Worm (Caenorhabditis elegans) whole organism, L2 larva: ENCODE measurements around the gene T08D10.3.
A peak's percentile ranks its signal among the peaks of the same experiment; 100 is the strongest.
"Not testable (repeated sequence)": the region's sequence is repeated elsewhere in the genome, so short reads cannot be mapped to it uniquely, and the experiment has no call there.

Source experiments
- C34F6.9 ChIP-seq: fragments of 150-350 bp; optimal IDR thresholded peaks from 2 replicates; lab custom pipeline; 2014; ENCODE audit warnings: missing biosample characterization, missing genetic modification characterization
- F13H6.1 ChIP-seq: sonication (generic microtip); optimal IDR thresholded peaks from 2 replicates; lab custom pipeline; 2016; ENCODE audit warnings: missing genetic modification characterization, missing compliant biosample characterization
- Y55F3AM.14 ChIP-seq: fragments of 200-800 bp; sonication (Bioruptor generic); optimal IDR thresholded peaks from 2 replicates; lab custom pipeline; 2018; ENCODE audit warnings: mild to moderate bottlenecking, missing genetic modification characterization, missing compliant biosample characterization
- ZK546.5 ChIP-seq: sonication (generic microtip); optimal IDR thresholded peaks from 2 replicates; lab custom pipeline; 2017; ENCODE audit warnings: missing biosample characterization, missing genetic modification characterization
- blmp-1 ChIP-seq: sonication (generic microtip); optimal IDR thresholded peaks from 2 replicates; lab custom pipeline; 2017; ENCODE audit warnings: missing genetic modification characterization, mild to moderate bottlenecking, missing compliant biosample characterization, antibody characterized with exemption, moderate library complexity; ENCODE audit not compliant: insufficient read depth
- crh-2 ChIP-seq: sonication (generic microtip); optimal IDR thresholded peaks from 2 replicates; lab custom pipeline; 2017; ENCODE audit warnings: missing biosample characterization, missing genetic modification characterization
- dmd-4 ChIP-seq: sonication (generic microtip); optimal IDR thresholded peaks from 2 replicates; lab custom pipeline; 2017; ENCODE audit warnings: missing biosample characterization, missing genetic modification characterization
- egl-27 ChIP-seq: sonication (generic microtip); optimal IDR thresholded peaks from 3 replicates; lab custom pipeline; 2017; ENCODE audit warnings: missing biosample characterization, missing genetic modification reagents, missing genetic modification characterization
- fos-1 ChIP-seq: fragments of 150-350 bp; optimal IDR thresholded peaks from 2 replicates; lab custom pipeline; 2014; ENCODE audit warnings: missing biosample characterization, missing genetic modification characterization
- lin-11 ChIP-seq: fragments of 150-350 bp; sonication (generic microtip); optimal IDR thresholded peaks from 2 replicates; lab custom pipeline; 2014; ENCODE audit warnings: missing biosample characterization, missing genetic modification characterization, inconsistent platforms, mixed read lengths
- lin-13 ChIP-seq: fragments of 150-350 bp; optimal IDR thresholded peaks from 2 replicates; lab custom pipeline; 2014; ENCODE audit warnings: missing biosample characterization, missing genetic modification reagents, missing genetic modification characterization
- lin-39 ChIP-seq: fragments of 150-350 bp; optimal IDR thresholded peaks from 2 replicates; lab custom pipeline; 2014; ENCODE audit warnings: missing biosample characterization, missing genetic modification reagents, missing genetic modification characterization
- mab-5 ChIP-seq: fragments of 150-350 bp; optimal IDR thresholded peaks from 2 replicates; lab custom pipeline; 2014; ENCODE audit warnings: missing biosample characterization, missing genetic modification characterization
- mbf-1 ChIP-seq: sonication (generic microtip); optimal IDR thresholded peaks from 2 replicates; lab custom pipeline; 2017; ENCODE audit warnings: missing biosample characterization, missing genetic modification characterization
- mdl-1 ChIP-seq, 2 experiments: fragments of 150-350 bp in 1 of 2; sonication (generic microtip) in 1 of 2; optimal IDR thresholded peaks; 2 replicates each; lab custom pipeline; 2017; ENCODE audit warnings: missing biosample characterization in 2 of 2, missing genetic modification characterization in 2 of 2
- nhr-10 ChIP-seq: sonication (generic microtip); optimal IDR thresholded peaks from 2 replicates; lab custom pipeline; 2017; ENCODE audit warnings: missing biosample characterization, missing genetic modification characterization
- nhr-11 ChIP-seq: fragments of 150-350 bp; optimal IDR thresholded peaks from 2 replicates; lab custom pipeline; 2014; ENCODE audit warnings: missing biosample characterization, missing genetic modification characterization
- nhr-12 ChIP-seq: fragments of 150-350 bp; optimal IDR thresholded peaks from 2 replicates; lab custom pipeline; 2014; ENCODE audit warnings: missing biosample characterization, missing genetic modification characterization
- nhr-129 ChIP-seq: fragments of 150-350 bp; optimal IDR thresholded peaks from 2 replicates; lab custom pipeline; 2014; ENCODE audit warnings: missing biosample characterization, missing genetic modification characterization
- nhr-21 ChIP-seq: fragments of 150-350 bp; optimal IDR thresholded peaks from 2 replicates; lab custom pipeline; 2014; ENCODE audit warnings: missing biosample characterization, missing genetic modification characterization
- nhr-25 ChIP-seq: fragments of 150-350 bp; sonication (generic microtip); optimal IDR thresholded peaks from 3 replicates; lab custom pipeline; 2014; ENCODE audit warnings: missing biosample characterization, missing genetic modification characterization
- nhr-77 ChIP-seq: fragments of 150-350 bp; optimal IDR thresholded peaks from 2 replicates; lab custom pipeline; 2014; ENCODE audit warnings: missing biosample characterization, missing genetic modification characterization
- sem-4 ChIP-seq: fragments of 150-350 bp; optimal IDR thresholded peaks from 2 replicates; lab custom pipeline; 2014; ENCODE audit warnings: missing biosample characterization, missing genetic modification reagents, missing genetic modification characterization
- skn-1 ChIP-seq: sonication (generic microtip); optimal IDR thresholded peaks from 2 replicates; lab custom pipeline; 2017; ENCODE audit warnings: missing biosample characterization, missing genetic modification characterization
- sma-3 ChIP-seq: sonication (generic microtip); optimal IDR thresholded peaks from 2 replicates; lab custom pipeline; 2016; ENCODE audit warnings: missing genetic modification reagents, missing genetic modification characterization, missing compliant biosample characterization
- sma-9 ChIP-seq, 2 experiments: fragments of 150-350 bp in 1 of 2; sonication (generic microtip) in 1 of 2; optimal IDR thresholded peaks; 2 replicates each; lab custom pipeline; 2014 to 2016; ENCODE audit warnings: missing genetic modification characterization in 2 of 2, mild to moderate bottlenecking in 1 of 2, missing biosample characterization in 1 of 2, missing compliant biosample characterization in 1 of 2, missing genetic modification reagents in 1 of 2, moderate library complexity in 1 of 2
- snpc-4 ChIP-seq: fragments of 150-350 bp; optimal IDR thresholded peaks from 2 replicates; lab custom pipeline; 2014; ENCODE audit warnings: missing biosample characterization, missing genetic modification characterization
- unc-39 ChIP-seq: fragments of 150-350 bp; optimal IDR thresholded peaks from 2 replicates; lab custom pipeline; 2014; ENCODE audit warnings: missing biosample characterization, missing genetic modification characterization
- unc-55 ChIP-seq: fragments of 150-350 bp; sonication (generic microtip); optimal IDR thresholded peaks from 3 replicates; lab custom pipeline; 2014; ENCODE audit warnings: missing biosample characterization, missing genetic modification reagents, missing genetic modification characterization
- unc-62 ChIP-seq: fragments of 150-350 bp; optimal IDR thresholded peaks from 2 replicates; lab custom pipeline; 2014; ENCODE audit warnings: missing biosample characterization, missing genetic modification reagents, missing genetic modification characterization
- ztf-1 ChIP-seq: fragments of 200-800 bp; sonication (Bioruptor generic); conservative IDR thresholded peaks from 2 replicates; pipeline ENCODE4 v1.3.6; 2022; ENCODE audit warnings: missing genetic modification characterization, missing compliant biosample characterization
- ztf-11 ChIP-seq: sonication (generic microtip); optimal IDR thresholded peaks from 2 replicates; lab custom pipeline; 2017; ENCODE audit warnings: missing biosample characterization, missing genetic modification characterization
- ztf-4 ChIP-seq: fragments of 150-350 bp; optimal IDR thresholded peaks from 2 replicates; lab custom pipeline; 2014; ENCODE audit warnings: missing biosample characterization, missing genetic modification characterization

T08D10.3 gene

DNA sequence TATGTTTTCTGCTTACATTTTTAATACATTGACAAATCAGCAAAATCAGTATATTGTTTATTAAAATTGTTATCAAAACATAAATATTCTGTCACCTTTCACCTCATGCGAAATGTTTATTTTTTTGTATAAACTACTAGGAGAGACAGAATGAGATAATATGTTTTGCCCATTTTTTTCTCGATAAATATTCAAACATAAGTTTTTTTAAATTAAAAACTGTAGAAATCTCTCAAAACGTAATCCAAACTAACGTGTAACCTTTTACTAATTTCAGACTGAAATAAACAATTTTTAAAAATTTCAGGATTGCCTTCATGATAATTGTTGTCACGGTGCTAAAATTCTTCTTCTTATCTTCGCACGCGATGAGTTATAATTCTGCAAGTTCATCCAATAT is 2.0 kb downstream of the T08D10.3 start, which contains the start of gene T08D10.5:
Gene T08D10.5 (plus strand): TSS at position 301 of the 400 bp plus-strand sequence.
- TF ChIP-seq Y55F3AM.14 (GFP tag; lab: Kevin White, UChicago): no peak
- TF ChIP-seq ztf-11 (tag; lab: Kevin White, UChicago): no peak
- TF ChIP-seq ZK546.5 (tag; lab: Kevin White, UChicago): no peak
- TF ChIP-seq lin-11: no peak
- no peak for TF ChIP-seq egl-27 (tag; lab: Kevin White, UChicago)
- TF ChIP-seq sma-3 (GFP tag; lab: Kevin White, UChicago): no peak
- TF ChIP-seq nhr-25 (tag; lab: Kevin White, UChicago): no peak
- no peak for TF ChIP-seq sem-4 (tag; lab: Kevin White, UChicago)

DNA sequence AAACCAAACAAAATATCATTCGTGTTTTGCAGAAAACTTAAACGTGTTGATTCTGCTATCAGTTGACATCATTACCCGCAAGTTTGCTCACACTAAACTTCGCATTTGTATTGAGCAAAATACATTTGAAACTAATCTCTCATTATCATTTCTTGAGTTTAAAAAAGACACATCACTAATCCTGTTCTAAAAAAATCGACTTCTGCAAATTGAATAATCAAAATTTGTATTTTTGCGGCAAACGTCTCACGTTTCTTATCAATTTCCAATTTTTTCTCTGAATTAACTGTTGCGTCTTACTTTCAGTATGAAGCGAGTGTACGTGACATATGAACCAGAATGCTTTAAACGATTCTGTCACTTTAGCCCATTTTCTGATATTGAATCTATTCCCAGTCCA is 4.6 kb downstream of the T08D10.3 start, which contains the start of gene C49F5.8:
Gene C49F5.8 (plus strand): TSS at position 301 of the 400 bp plus-strand sequence.
- TF ChIP-seq dmd-4 (tag; lab: Kevin White, UChicago) (no peak), nhr-21 (tag; lab: Kevin White, UChicago) (no peak), Y55F3AM.14 (GFP tag; lab: Kevin White, UChicago) (no peak), unc-55 (no peak), skn-1 (tag; lab: Kevin White, UChicago) (no peak), C34F6.9 (tag; lab: Kevin White, UChicago) (no peak), nhr-129 (tag; lab: Kevin White, UChicago) (no peak), unc-39 (tag; lab: Kevin White, UChicago) (no peak), nhr-77 (no peak), mab-5 (no peak), blmp-1 (tag; lab: Kevin White, UChicago) (no peak), nhr-12 (no peak), nhr-10 (tag; lab: Kevin White, UChicago) (no peak), nhr-25 (tag; lab: Kevin White, UChicago) (no peak), ztf-4 (tag; lab: Kevin White, UChicago) (no peak), unc-62 (GFP tag; lab: Kevin White, UChicago) (no peak), F13H6.1 (tag; lab: Kevin White, UChicago) (no peak), crh-2 (tag; lab: Kevin White, UChicago) (no peak), snpc-4 (tag; lab: Kevin White, UChicago) (no peak)

ce11 chrX:11961103-11961502 is 5.9 kb downstream of the T08D10.3 start, which contains the start of gene C49F5.13:
Gene C49F5.13 (plus strand): TSS chrX:11961403.
- not testable (repeated sequence) for TF ChIP-seq sem-4 (tag; lab: Kevin White, UChicago); ztf-1 (GFP tag; lab: Robert Waterston, UW); lin-39 (tag; lab: Kevin White, UChicago)

ce11 chrX:11962050-11962788 is 7.0 kb downstream of the T08D10.3 start:
- peak; percentile 56 for TF ChIP-seq crh-2 (tag; lab: Kevin White, UChicago)
- TF ChIP-seq sma-3 (GFP tag; lab: Kevin White, UChicago): peak; percentile 16
- no peak for TF ChIP-seq ztf-11 (tag; lab: Kevin White, UChicago)
- TF ChIP-seq nhr-11 (tag; lab: Kevin White, UChicago): no peak
- peak in 1 of 2 experiments; percentile 32 for TF ChIP-seq mdl-1 (tag; optimal IDR thresholded peaks at IDR 0.05; lab: Kevin White, UChicago)
- TF ChIP-seq mbf-1 (tag; lab: Kevin White, UChicago): no peak
- TF ChIP-seq fos-1: peak; percentile 71
- TF ChIP-seq egl-27 (tag; lab: Kevin White, UChicago): peak; percentile 34
- no peak for TF ChIP-seq lin-13 (GFP tag; lab: Kevin White, UChicago)
- peak; percentile 54 for TF ChIP-seq sma-9 (GFP tag; optimal IDR thresholded peaks at IDR 0.05; lab: Kevin White, UChicago)
- no peak for TF ChIP-seq sma-9 (tag; optimal IDR thresholded peaks at IDR 0.05; lab: Kevin White, UChicago)
- no peak for TF ChIP-seq blmp-1 (tag; lab: Kevin White, UChicago)
- TF ChIP-seq ZK546.5 (tag; lab: Kevin White, UChicago): no peak
- TF ChIP-seq F13H6.1 (tag; lab: Kevin White, UChicago): peak; percentile 19
